Worm (Caenorhabditis elegans): ENCODE data around the gene dyf-3.

DNA sequence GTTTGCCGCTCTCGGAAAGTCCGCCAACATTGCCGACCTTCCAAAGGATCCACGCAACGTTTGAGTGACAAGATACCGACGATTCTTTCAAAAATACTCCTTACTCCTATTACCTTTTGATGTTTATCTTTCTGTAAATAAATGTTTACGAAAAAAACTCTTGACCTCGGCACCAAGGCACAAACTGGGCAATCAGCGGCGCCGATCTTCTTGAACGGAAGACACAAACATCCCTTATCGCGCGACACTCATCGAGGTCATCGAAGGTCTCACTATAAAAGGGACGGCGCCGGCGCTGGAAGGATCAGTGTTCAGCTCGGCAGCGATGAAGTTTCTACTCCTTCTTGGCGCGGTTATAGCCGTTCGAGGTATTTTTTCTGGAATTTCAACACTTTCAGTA, 40.3 kb upstream of the dyf-3 start, which contains the start of gene grd-3:
- TF ChIP-seq ztf-11 (tag; optimal IDR thresholded peaks at IDR 0.05): no peak
- TF ChIP-seq snpc-4 (tag; optimal IDR thresholded peaks at IDR 0.05): no peak
- no peak for TF ChIP-seq nhr-11 (tag; optimal IDR thresholded peaks at IDR 0.05)
- no peak for TF ChIP-seq nhr-10 (tag; optimal IDR thresholded peaks at IDR 0.05)
- no peak for TF ChIP-seq skn-1 (tag; optimal IDR thresholded peaks at IDR 0.05)
- no peak for TF ChIP-seq ztf-4 (tag; optimal IDR thresholded peaks at IDR 0.05)
- peak; percentile 81 for TF ChIP-seq elt-1 (tag; optimal IDR thresholded peaks at IDR 0.05)
- no peak for TF ChIP-seq elt-3 (tag; optimal IDR thresholded peaks at IDR 0.05)
- no peak for TF ChIP-seq egl-27 (tag; optimal IDR thresholded peaks at IDR 0.05)
- no peak for TF ChIP-seq mab-5 (tag; optimal IDR thresholded peaks at IDR 0.05)
- TF ChIP-seq ama-1 (optimal IDR thresholded peaks at IDR 0.05): no peak
- TF ChIP-seq ZK546.5 (tag; optimal IDR thresholded peaks at IDR 0.05): no peak
- no peak for TF ChIP-seq nhr-77 (tag; optimal IDR thresholded peaks at IDR 0.05)

All from whole organism, L2 larva.